Worm (Caenorhabditis elegans): Measurements from ENCODE around the gene Y64G10A.7.

Y64G10A.7 gene

DNA sequence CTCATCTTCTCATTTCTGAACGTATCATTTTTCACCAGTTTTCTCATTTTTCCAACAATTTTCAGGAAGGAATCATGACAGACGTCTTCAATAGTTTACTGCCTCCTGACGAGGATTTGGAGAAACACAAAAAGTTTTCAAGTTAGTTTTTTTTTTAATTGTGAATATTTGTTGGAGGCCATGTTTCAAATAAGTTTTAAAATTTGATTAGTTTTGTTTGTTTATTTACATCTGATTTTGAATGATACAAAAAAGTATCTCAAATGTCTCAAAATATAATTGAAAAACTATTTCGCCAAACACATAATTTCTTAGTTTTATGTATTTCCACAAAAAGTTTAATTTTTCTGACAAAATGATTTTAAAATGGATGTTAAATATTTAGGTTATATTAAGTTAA, 69.5 kb downstream of the Y64G10A.7 start, which contains the start of gene ssu-2:
TSS of gene ssu-2 (plus strand) at position 59 of the 400 bp plus-strand sequence.
- no peak for TF ChIP-seq pqm-1 (tag; optimal IDR thresholded peaks at IDR 0.05)

DNA sequence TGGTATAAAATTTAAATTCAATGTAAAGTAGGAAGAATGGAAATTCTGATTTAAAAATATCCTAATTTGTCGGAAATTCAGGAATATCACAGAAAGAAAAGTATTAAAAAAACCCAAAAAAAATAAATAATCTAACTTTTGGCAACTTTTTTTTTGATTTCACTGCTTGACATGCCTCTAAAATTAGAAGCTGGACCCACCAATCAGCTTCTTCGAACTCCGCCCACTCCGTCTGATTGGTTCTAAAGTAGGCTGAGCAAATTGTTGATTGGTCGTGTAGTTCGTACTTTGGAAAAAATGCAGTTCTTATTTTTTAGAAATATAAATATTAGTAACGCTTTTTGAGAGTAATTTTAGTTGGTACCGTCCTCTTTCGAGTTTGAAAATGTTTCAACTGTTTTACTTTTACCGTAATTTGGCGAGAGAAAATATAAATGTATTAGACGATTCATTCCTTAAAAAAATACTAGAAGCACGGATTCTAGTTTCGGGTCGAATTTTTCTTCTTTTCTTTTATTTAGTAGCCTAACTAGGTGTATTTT, 74.2 kb downstream of the Y64G10A.7 start:
- no peak for TF ChIP-seq nhr-11 (tag; optimal IDR thresholded peaks at IDR 0.05)
- peak; percentile 97 for TF ChIP-seq nfya-1 (tag; optimal IDR thresholded peaks at IDR 0.05; ENCODE audit: insufficient read depth)
- TF ChIP-seq daf-12 (tag; optimal IDR thresholded peaks at IDR 0.05), result no peak
- TF ChIP-seq ZK546.5 (tag; optimal IDR thresholded peaks at IDR 0.05), result no peak

Measured in whole organism, L3 larva.